Worm (Caenorhabditis elegans) whole organism, L4/young adult: ENCODE results near the gene aco-2.

Source experiments
- W03F9.2 ChIP-seq: fragments of 150-350 bp; optimal IDR thresholded peaks from 2 replicates; lab custom pipeline; 2014; ENCODE audit warnings: missing biosample characterization, missing genetic modification characterization
- dao-5 ChIP-seq: sonication (generic microtip); optimal IDR thresholded peaks from 2 replicates; lab custom pipeline; 2016; ENCODE audit warnings: missing genotype, missing genetic modification characterization, moderate library complexity, missing compliant biosample characterization
- him-1 ChIP-seq: sonication (generic microtip); optimal IDR thresholded peaks from 2 replicates; lab custom pipeline; 2016; ENCODE audit warnings: missing genotype, missing genetic modification reagents, missing genetic modification characterization, missing compliant biosample characterization

The aco-2 gene

ce11 chrIII:7973201-7973767 is at the start of gene aco-2, which contains the start of gene eef-1B.1:
TSS of gene aco-2 (plus strand) at chrIII:7973717.
TSS of gene eef-1B.1 (minus strand) at chrIII:7973386.
- TF ChIP-seq dao-5 (tag; lab: Kevin White, UChicago) (no peak), W03F9.2 (tag; lab: Kevin White, UChicago) (peak; percentile 90), him-1 (tag; lab: Kevin White, UChicago) (peak; percentile 67)

ce11 chrIII:7924821-7925220 is 48.7 kb upstream of the aco-2 start, which contains the start of gene tag-250:
TSS of gene tag-250 (minus strand) at chrIII:7924921.
- TF ChIP-seq him-1 (tag; lab: Kevin White, UChicago) (no peak), dao-5 (tag; lab: Kevin White, UChicago) (no peak), W03F9.2 (tag; lab: Kevin White, UChicago) (no peak)

ce11 chrIII:7925968-7926367 is 47.5 kb upstream of the aco-2 start:
- no peak for TF ChIP-seq dao-5 (tag; lab: Kevin White, UChicago)
- TF ChIP-seq him-1 (tag; lab: Kevin White, UChicago): no peak
- TF ChIP-seq W03F9.2 (tag; lab: Kevin White, UChicago): no peak

DNA sequence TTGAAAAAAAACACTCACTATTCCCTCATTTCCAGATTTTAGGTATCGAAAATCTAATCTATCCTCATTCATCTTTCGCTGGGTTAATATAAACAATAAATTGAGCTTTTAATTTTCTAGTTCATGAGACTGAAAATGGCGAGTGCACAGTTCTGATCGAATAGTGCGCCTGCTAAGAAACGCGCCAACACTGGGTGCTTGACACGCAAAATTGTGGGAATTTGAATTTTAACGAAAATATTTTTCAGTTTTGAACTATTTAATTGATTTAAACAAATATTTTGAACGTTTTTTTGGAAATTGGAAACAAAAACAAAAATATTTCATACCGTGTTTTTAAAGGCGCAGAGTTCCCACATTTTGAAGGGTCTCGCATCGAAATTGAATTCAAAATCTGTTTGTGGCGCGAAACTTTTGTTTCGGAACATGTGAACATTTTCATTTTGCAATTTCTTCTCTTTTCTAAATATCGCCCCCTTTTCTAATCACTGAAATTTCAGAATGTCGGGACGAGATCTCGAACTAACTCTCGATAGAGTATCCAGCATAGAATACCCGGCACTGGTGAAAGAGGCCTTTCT is 44.9 kb upstream of the aco-2 start, which contains the start of the genes C29E4.13 and npp-15:
Gene C29E4.13 (minus strand): TSS at position 169 of the 581 bp plus-strand sequence.
Gene npp-15 (plus strand): TSS at position 495 of the 581 bp plus-strand sequence.
- TF ChIP-seq him-1 (tag; lab: Kevin White, UChicago) (no peak), W03F9.2 (tag; lab: Kevin White, UChicago) (peak; percentile 53)

DNA sequence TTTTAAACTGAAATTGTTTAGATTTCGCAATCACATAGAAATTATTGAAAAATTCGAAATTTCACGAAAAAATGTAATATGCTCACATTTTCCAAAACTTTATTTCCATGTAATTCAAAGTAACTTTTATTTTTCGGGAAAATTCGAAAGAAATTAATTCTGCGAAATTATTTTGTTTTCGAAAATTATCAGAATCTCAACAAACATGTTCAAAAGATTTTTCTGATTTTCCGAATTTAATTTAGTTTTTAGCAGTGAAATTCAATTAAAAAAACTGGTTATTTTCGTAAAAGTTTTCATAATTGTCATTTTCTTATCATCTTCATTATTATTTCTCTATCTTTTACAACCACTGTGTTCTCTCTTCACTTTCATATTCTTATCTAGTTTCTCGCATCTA is 40.3 kb upstream of the aco-2 start, which contains the start of gene ran-2:
Gene ran-2 (plus strand): TSS at position 301 of the 400 bp plus-strand sequence.
- TF ChIP-seq dao-5 (tag; lab: Kevin White, UChicago) (no peak), W03F9.2 (tag; lab: Kevin White, UChicago) (no peak), him-1 (tag; lab: Kevin White, UChicago) (no peak)

- TF ChIP-seq dao-5 (tag; lab: Kevin White, UChicago): no peak
- TF ChIP-seq him-1 (tag; lab: Kevin White, UChicago): no peak
- no peak for TF ChIP-seq W03F9.2 (tag; lab: Kevin White, UChicago)
These were observed 36.0 kb upstream of the aco-2 start, which contains the start of gene C29E4.10 for ce11 chrIII:7937548-7937947. TSS of gene C29E4.10 (plus strand) at chrIII:7937848.

DNA sequence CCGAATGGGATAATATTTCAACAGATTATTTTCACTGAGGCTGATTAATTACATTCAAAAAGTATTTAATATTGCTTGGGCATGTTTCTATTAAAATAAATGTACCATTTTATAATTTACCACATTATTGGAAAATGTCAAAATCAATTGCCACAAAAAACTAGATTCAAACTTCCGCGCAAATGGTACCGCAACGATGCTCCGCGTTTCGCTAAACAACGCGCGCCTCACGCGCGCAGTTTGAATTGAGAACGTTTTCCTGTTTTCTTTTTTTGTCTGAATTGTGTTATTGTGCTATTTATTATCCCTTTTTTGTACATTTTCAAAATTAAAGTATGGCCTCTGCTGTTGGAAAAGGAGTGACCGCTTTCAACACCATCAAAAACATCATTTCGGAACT is 32.7 kb upstream of the aco-2 start, which contains the start of gene C29E4.12:
Gene C29E4.12 (plus strand): TSS at position 333 of the 400 bp plus-strand sequence.
- TF ChIP-seq dao-5 (tag; lab: Kevin White, UChicago): no peak
- TF ChIP-seq him-1 (tag; lab: Kevin White, UChicago): no peak
- no peak for TF ChIP-seq W03F9.2 (tag; lab: Kevin White, UChicago)

ce11 chrIII:7941417-7941816 is 32.1 kb upstream of the aco-2 start, which contains the start of gene kle-2:
TSS of gene kle-2 (plus strand) at chrIII:7941717.
- no peak for TF ChIP-seq dao-5 (tag; lab: Kevin White, UChicago)
- TF ChIP-seq W03F9.2 (tag; lab: Kevin White, UChicago): no peak
- no peak for TF ChIP-seq him-1 (tag; lab: Kevin White, UChicago)

DNA sequence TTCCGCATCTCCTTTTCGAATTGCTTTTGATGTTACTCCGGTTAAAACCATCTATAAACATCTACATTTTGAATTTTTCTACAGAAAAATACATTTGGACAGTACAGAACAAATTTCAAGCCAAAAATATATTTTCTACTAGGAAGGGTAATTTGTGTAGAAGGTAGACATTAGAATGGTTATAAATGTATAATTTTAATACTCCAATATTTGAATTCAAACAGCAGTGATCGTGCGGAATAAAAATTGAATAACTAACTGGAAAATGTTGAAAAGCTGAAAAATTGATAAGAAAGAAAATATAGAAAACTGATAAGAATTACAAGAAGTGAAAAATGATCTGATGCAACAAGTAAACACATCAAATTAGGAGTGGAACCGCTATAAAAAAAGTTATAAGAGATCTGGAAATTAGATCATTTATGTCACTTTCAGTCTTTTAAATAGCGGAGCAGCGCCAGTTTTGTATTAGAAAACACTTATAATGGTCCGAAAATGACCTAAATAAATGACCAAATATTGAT is 26.5 kb upstream of the aco-2 start, which contains the start of gene gsto-1:
Gene gsto-1 (minus strand): TSS at position 51 of the 524 bp plus-strand sequence.
- TF ChIP-seq W03F9.2 (tag; lab: Kevin White, UChicago) (no peak), dao-5 (tag; lab: Kevin White, UChicago) (no peak), him-1 (tag; lab: Kevin White, UChicago) (no peak)

- no peak for TF ChIP-seq him-1 (tag; lab: Kevin White, UChicago)
- no peak for TF ChIP-seq W03F9.2 (tag; lab: Kevin White, UChicago)
- no peak for TF ChIP-seq dao-5 (tag; lab: Kevin White, UChicago)
These were observed 25.8 kb upstream of the aco-2 start for ce11 chrIII:7947677-7948076.

- no peak for TF ChIP-seq W03F9.2 (tag; lab: Kevin White, UChicago)
- TF ChIP-seq him-1 (tag; lab: Kevin White, UChicago): no peak
- TF ChIP-seq dao-5 (tag; lab: Kevin White, UChicago): no peak
These were observed 24.7 kb upstream of the aco-2 start, which contains the start of gene col-90 for ce11 chrIII:7948802-7949201. TSS of gene col-90 (plus strand) at chrIII:7948838.

ce11 chrIII:7950447-7950846 is 23.1 kb upstream of the aco-2 start:
- TF ChIP-seq dao-5 (tag; lab: Kevin White, UChicago) (no peak), him-1 (tag; lab: Kevin White, UChicago) (no peak)
